Worm (Caenorhabditis elegans) whole organism, early embryonic: Measurements from ENCODE around the gene rpb-11.

Experiments used
- B0310.2 ChIP-seq: sonication (generic microtip); optimal IDR thresholded peaks from 2 replicates; lab custom pipeline; 2016; ENCODE audit warnings: mild to moderate bottlenecking, missing genetic modification characterization, missing compliant biosample characterization
- F13C5.2 ChIP-seq: sonication (generic microtip); optimal IDR thresholded peaks from 2 replicates; lab custom pipeline; 2017; ENCODE audit warnings: mild to moderate bottlenecking, missing genetic modification characterization, inconsistent platforms, missing compliant biosample characterization
- aly-1 ChIP-seq: sonication (generic microtip); optimal IDR thresholded peaks from 2 replicates; lab custom pipeline; 2016; ENCODE audit warnings: missing genetic modification characterization, missing compliant biosample characterization
- ama-1 ChIP-seq: fragments of 150-350 bp; optimal IDR thresholded peaks from 2 replicates; lab custom pipeline; 2014
- ceh-36 ChIP-seq: sonication (generic microtip); optimal IDR thresholded peaks from 2 replicates; lab custom pipeline; 2016; ENCODE audit warnings: missing genetic modification characterization, inconsistent platforms, missing compliant biosample characterization
- flt-1 ChIP-seq: fragments of 200-800 bp; sonication (Bioruptor generic); IDR thresholded peaks from 2 replicates; pipeline ENCODE4 v1.3.6; 2022; ENCODE audit warnings: missing genetic modification characterization, missing compliant biosample characterization
- hmbx-1 ChIP-seq: sonication (generic microtip); optimal IDR thresholded peaks from 2 replicates; lab custom pipeline; 2016; ENCODE audit warnings: mild to moderate bottlenecking, missing genetic modification characterization, missing compliant biosample characterization
- pes-1 ChIP-seq: fragments of 200-800 bp; sonication (Bioruptor generic); IDR thresholded peaks from 2 replicates; pipeline ENCODE4 v1.3.6; 2022; ENCODE audit warnings: missing genetic modification reagents, missing genetic modification characterization, missing compliant biosample characterization
- scrt-1 ChIP-seq: fragments of 200-800 bp; sonication (Bioruptor generic); IDR thresholded peaks from 2 replicates; pipeline ENCODE4 v1.3.6; 2022; ENCODE audit warnings: missing genetic modification characterization, missing compliant biosample characterization
- sea-1 ChIP-seq: fragments of 200-800 bp; sonication (Bioruptor generic); conservative IDR thresholded peaks from 2 replicates; pipeline ENCODE4 v1.3.6; 2022; ENCODE audit warnings: missing genetic modification characterization, missing compliant biosample characterization
- tbx-37 ChIP-seq: fragments of 200-800 bp; sonication (Bioruptor generic); conservative IDR thresholded peaks from 2 replicates; pipeline ENCODE4 v1.3.6; 2022; ENCODE audit warnings: missing genetic modification reagents, missing genetic modification characterization, missing compliant biosample characterization
- tra-4 ChIP-seq: sonication (generic microtip); optimal IDR thresholded peaks from 2 replicates; lab custom pipeline; 2017; ENCODE audit warnings: missing genetic modification characterization, missing compliant biosample characterization

- TF ChIP-seq ceh-36 (tag; lab: Kevin White, UChicago) (no peak), pes-1 (GFP tag; lab: Robert Waterston, UW) (no peak), ama-1 (lab: Kevin White, UChicago) (no peak), flt-1 (GFP tag; lab: Robert Waterston, UW) (no peak), tra-4 (tag; lab: Kevin White, UChicago) (no peak), scrt-1 (GFP tag; lab: Robert Waterston, UW) (no peak), F13C5.2 (tag; lab: Kevin White, UChicago) (no peak), aly-1 (tag; lab: Kevin White, UChicago) (no peak), B0310.2 (tag; lab: Kevin White, UChicago) (no peak), sea-1 (GFP tag; lab: Robert Waterston, UW) (no peak), hmbx-1 (tag; lab: Kevin White, UChicago) (no peak), tbx-37 (no peak)
Measured at ce11 chrII:14074825-14075224, 14.9 kb downstream of the rpb-11 start.
